Worm (Caenorhabditis elegans) whole organism, L4/young adult: ENCODE measurements around the gene cfim-2.

Source experiments
- W03F9.2 ChIP-seq: fragments of 150-350 bp; optimal IDR thresholded peaks from 2 replicates; lab custom pipeline; 2014; ENCODE audit warnings: missing biosample characterization, missing genetic modification characterization
- dao-5 ChIP-seq: sonication (generic microtip); optimal IDR thresholded peaks from 2 replicates; lab custom pipeline; 2016; ENCODE audit warnings: missing genotype, missing genetic modification characterization, moderate library complexity, missing compliant biosample characterization

DNA sequence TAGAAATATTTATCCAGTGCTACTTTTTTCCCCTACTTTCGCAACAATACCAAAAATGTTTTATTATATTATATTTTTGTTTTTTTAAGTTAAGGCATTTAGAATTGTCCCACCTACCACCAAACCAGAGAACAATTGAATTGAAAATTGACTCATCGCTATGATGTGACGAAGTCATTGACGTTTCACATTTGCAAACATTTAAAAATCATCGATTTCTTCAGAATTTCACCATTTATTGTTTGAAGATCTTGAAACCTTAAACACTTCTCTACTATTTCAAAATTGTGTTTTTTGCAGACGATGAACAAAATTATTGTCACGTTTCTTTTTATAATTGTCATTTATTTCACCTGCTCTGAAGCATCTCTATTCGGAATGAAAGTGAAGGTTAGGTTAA lies 44.9 kb upstream of the cfim-2 start, which contains the start of gene C09G9.8:
- TF ChIP-seq dao-5 (tag; lab: Kevin White, UChicago) = no peak
- TF ChIP-seq W03F9.2 (tag; lab: Kevin White, UChicago) = no peak
